Fruit fly (Drosophila melanogaster) whole organism, embryonic: ENCODE results near the gene Kmn1.

ENCODE experiments used
- ATbp ChIP-seq: fragments of 200-800 bp; sonication (Bioruptor generic); optimal IDR thresholded peaks from 2 replicates; lab custom pipeline; 2017; ENCODE audit warnings: missing biosample characterization, mild to moderate bottlenecking, missing genetic modification characterization, missing genetic modification reagents
- Abd-B ChIP-seq: fragments of 200-800 bp; sonication (Bioruptor generic); optimal IDR thresholded peaks from 2 replicates; lab custom pipeline; 2018; ENCODE audit warnings: missing biosample characterization, mild to moderate bottlenecking, missing genetic modification characterization, moderate library complexity
- Asciz ChIP-seq: fragments of 200-800 bp; sonication (Bioruptor generic); optimal IDR thresholded peaks from 2 replicates; lab custom pipeline; 2017; ENCODE audit warnings: missing biosample characterization, mild to moderate bottlenecking, missing genetic modification characterization, missing genetic modification reagents
- CG10267 ChIP-seq: fragments of 200-800 bp; sonication (Bioruptor generic); optimal IDR thresholded peaks from 2 replicates; lab custom pipeline; 2018; ENCODE audit warnings: missing biosample characterization, mild to moderate bottlenecking, missing genetic modification characterization, moderate library complexity
- CG10274 ChIP-seq: fragments of 200-800 bp; sonication (Bioruptor generic); optimal IDR thresholded peaks from 3 replicates; lab custom pipeline; 2017; ENCODE audit warnings: missing biosample characterization, mild to moderate bottlenecking, missing genetic modification characterization
- CG12155 ChIP-seq: fragments of 200-800 bp; sonication (Bioruptor generic); optimal IDR thresholded peaks from 3 replicates; lab custom pipeline; 2016; ENCODE audit warnings: missing biosample characterization, missing genetic modification characterization
- CG12942 ChIP-seq: fragments of 200-800 bp; sonication (Bioruptor generic); optimal IDR thresholded peaks from 3 replicates; lab custom pipeline; 2016; ENCODE audit warnings: missing biosample characterization, missing genetic modification characterization
- CG14014 ChIP-seq: fragments of 200-800 bp; sonication (Bioruptor generic); IDR thresholded peaks from 2 replicates; pipeline ENCODE4 v1.3.6; 2022; ENCODE audit warnings: missing biosample characterization, missing genetic modification characterization
- CG14860 ChIP-seq: fragments of 200-800 bp; sonication (Bioruptor generic); IDR thresholded peaks from 3 replicates; pipeline ENCODE4 v1.3.6; 2022; ENCODE audit warnings: missing biosample characterization, missing genetic modification characterization; ENCODE audit not compliant: partially characterized antibody
- CG15011 ChIP-seq: fragments of 200-800 bp; sonication (Bioruptor generic); optimal IDR thresholded peaks from 3 replicates; lab custom pipeline; 2018; ENCODE audit warnings: missing biosample characterization, mild to moderate bottlenecking, missing genetic modification characterization
- CG1529 ChIP-seq: fragments of 200-800 bp; sonication (Bioruptor generic); optimal IDR thresholded peaks from 3 replicates; lab custom pipeline; 2018; ENCODE audit warnings: missing biosample characterization, missing genetic modification characterization
- CG16815 ChIP-seq: fragments of 200-800 bp; sonication (Bioruptor generic); optimal IDR thresholded peaks from 3 replicates; lab custom pipeline; 2017; ENCODE audit warnings: missing biosample characterization, mild to moderate bottlenecking, missing genetic modification characterization
- CG17328 ChIP-seq: fragments of 200-800 bp; sonication (Bioruptor generic); IDR thresholded peaks from 2 replicates; pipeline ENCODE4 v1.3.6; 2022; ENCODE audit warnings: missing biosample characterization, missing genetic modification characterization
- CG17361 ChIP-seq: fragments of 200-800 bp; sonication (Bioruptor generic); IDR thresholded peaks from 3 replicates; pipeline ENCODE4 v1.3.6; 2022; ENCODE audit warnings: missing biosample characterization, missing genetic modification characterization
- CG17802 ChIP-seq: fragments of 200-800 bp; sonication (Bioruptor generic); optimal IDR thresholded peaks from 2 replicates; lab custom pipeline; 2018; ENCODE audit warnings: missing biosample characterization, mild to moderate bottlenecking, missing genetic modification characterization, moderate library complexity
- CG2678 ChIP-seq: fragments of 200-800 bp; sonication (Bioruptor generic); optimal IDR thresholded peaks from 3 replicates; lab custom pipeline; 2019; ENCODE audit warnings: missing biosample characterization, mild to moderate bottlenecking, missing genetic modification characterization, moderate library complexity
- CG7987 ChIP-seq: fragments of 200-800 bp; sonication (Bioruptor generic); optimal IDR thresholded peaks from 2 replicates; lab custom pipeline; 2018; ENCODE audit warnings: missing biosample characterization, mild to moderate bottlenecking, missing genetic modification characterization, moderate library complexity
- CG8388 ChIP-seq: fragments of 200-800 bp; sonication (Bioruptor generic); optimal IDR thresholded peaks from 2 replicates; lab custom pipeline; 2019; ENCODE audit warnings: missing biosample characterization, mild to moderate bottlenecking, missing genetic modification characterization, moderate library complexity
- Camta ChIP-seq: fragments of 200-800 bp; sonication (Bioruptor generic); optimal IDR thresholded peaks from 2 replicates; lab custom pipeline; 2016; ENCODE audit warnings: missing biosample characterization, missing genetic modification characterization
- E2f1 ChIP-seq: fragments of 200-800 bp; sonication (Bioruptor generic); IDR thresholded peaks from 2 replicates; pipeline ENCODE4 v1.3.6; 2022; ENCODE audit warnings: missing biosample characterization, missing genetic modification characterization
- Hr3 ChIP-seq: fragments of 200-800 bp; sonication (Bioruptor generic); optimal IDR thresholded peaks from 3 replicates; lab custom pipeline; 2016; ENCODE audit warnings: missing biosample characterization, missing genetic modification characterization
- Jarid2 ChIP-seq: fragments of 200-800 bp; sonication (Bioruptor generic); optimal IDR thresholded peaks from 3 replicates; lab custom pipeline; 2017; ENCODE audit warnings: mild to moderate bottlenecking, missing biosample characterization, missing genetic modification reagents, missing genetic modification characterization
- MTF-1 ChIP-seq: fragments of 200-800 bp; sonication (Bioruptor generic); optimal IDR thresholded peaks from 2 replicates; lab custom pipeline; 2018; ENCODE audit warnings: missing biosample characterization, mild to moderate bottlenecking, missing genetic modification characterization, borderline replicate concordance
- Mad ChIP-seq: fragments of 200-800 bp; sonication (Bioruptor generic); optimal IDR thresholded peaks from 2 replicates; lab custom pipeline; 2016; ENCODE audit warnings: missing biosample characterization, missing genetic modification characterization
- Poxn ChIP-seq: fragments of 200-800 bp; sonication (Bioruptor generic); IDR thresholded peaks from 2 replicates; pipeline ENCODE4 v1.3.6; 2022; ENCODE audit warnings: missing biosample characterization, missing genetic modification characterization
- Rfx ChIP-seq: fragments of 200-800 bp; sonication (Bioruptor generic); IDR thresholded peaks from 2 replicates; pipeline ENCODE4 v1.3.6; 2022; ENCODE audit warnings: missing biosample characterization, missing genetic modification characterization
- Trl ChIP-seq, 3 experiments: fragments of >200 bp in 2 of 3; fragments of 200-800 bp in 1 of 3; sonication (Bioruptor generic) in 1 of 3; optimal IDR thresholded peaks; 2 replicates in 1 of 3; 3 replicates in 2 of 3; lab custom pipeline; 2016 to 2017; ENCODE audit warnings: missing biosample characterization in 1 of 3, missing genetic modification characterization in 1 of 3
- Xbp1 ChIP-seq: fragments of 200-800 bp; sonication (Bioruptor generic); optimal IDR thresholded peaks from 3 replicates; lab custom pipeline; 2016; ENCODE audit warnings: missing biosample characterization, mild to moderate bottlenecking, missing genetic modification characterization
- amos ChIP-seq: fragments of 200-800 bp; sonication (Bioruptor generic); IDR thresholded peaks from 2 replicates; pipeline ENCODE4 v1.3.6; 2022; ENCODE audit warnings: missing biosample characterization, missing genetic modification characterization; ENCODE audit not compliant: partially characterized antibody
- aop ChIP-seq: fragments of 200-800 bp; sonication (Bioruptor generic); IDR thresholded peaks from 2 replicates; pipeline ENCODE4 v1.3.6; 2022; ENCODE audit warnings: missing biosample characterization, missing genetic modification characterization
- ara ChIP-seq: fragments of 200-800 bp; sonication (Bioruptor generic); IDR thresholded peaks from 2 replicates; pipeline ENCODE4 v1.3.6; 2022; ENCODE audit warnings: missing biosample characterization, missing genetic modification characterization
- bowl ChIP-seq: fragments of 200-800 bp; sonication (Bioruptor generic); IDR thresholded peaks from 2 replicates; pipeline ENCODE4 v1.3.6; 2022; ENCODE audit warnings: missing biosample characterization, missing genetic modification characterization
- cad ChIP-seq: fragments of >200 bp; optimal IDR thresholded peaks from 2 replicates; lab custom pipeline; 2017; ENCODE audit warnings: missing biosample characterization, missing genetic modification characterization
- caup ChIP-seq: fragments of 200-800 bp; sonication (Bioruptor generic); optimal IDR thresholded peaks from 3 replicates; lab custom pipeline; 2017; ENCODE audit warnings: missing biosample characterization, mild to moderate bottlenecking, missing genetic modification characterization, moderate library complexity; ENCODE audit not compliant: severe bottlenecking
- crp ChIP-seq, 2 experiments: fragments of 200-800 bp; sonication (Bioruptor generic); optimal IDR thresholded peaks; 2 replicates in 1 of 2; 3 replicates in 1 of 2; lab custom pipeline; 2017; ENCODE audit warnings: missing biosample characterization in 2 of 2, missing genetic modification characterization in 2 of 2, mild to moderate bottlenecking in 1 of 2, moderate library complexity in 1 of 2
- dmrt99B ChIP-seq: fragments of 200-800 bp; sonication (Bioruptor generic); optimal IDR thresholded peaks from 2 replicates; lab custom pipeline; 2018; ENCODE audit warnings: missing biosample characterization, mild to moderate bottlenecking, missing genetic modification characterization, moderate library complexity
- ems ChIP-seq: fragments of 200-800 bp; sonication (Bioruptor generic); optimal IDR thresholded peaks from 3 replicates; lab custom pipeline; 2016; ENCODE audit warnings: missing biosample characterization, missing genetic modification characterization
- esg ChIP-seq: fragments of 200-800 bp; sonication (Bioruptor generic); conservative IDR thresholded peaks from 2 replicates; pipeline ENCODE4 v1.3.6; 2022; ENCODE audit warnings: missing biosample characterization, missing genetic modification characterization
- fd96Cb ChIP-seq: fragments of 200-800 bp; sonication (Bioruptor generic); optimal IDR thresholded peaks from 2 replicates; lab custom pipeline; 2018; ENCODE audit warnings: missing biosample characterization, mild to moderate bottlenecking, missing genetic modification characterization, moderate library complexity
- fru ChIP-seq: fragments of >200 bp; optimal IDR thresholded peaks from 2 replicates; lab custom pipeline; 2017
- kay ChIP-seq: fragments of 200-800 bp; sonication (Bioruptor generic); optimal IDR thresholded peaks from 2 replicates; lab custom pipeline; 2016; ENCODE audit warnings: missing biosample characterization, missing genetic modification characterization
- mam ChIP-seq: fragments of 200-800 bp; sonication (Bioruptor generic); optimal IDR thresholded peaks from 3 replicates; lab custom pipeline; 2016; ENCODE audit warnings: missing biosample characterization, missing genetic modification characterization
- nerfin-1 ChIP-seq: fragments of 200-800 bp; sonication (Bioruptor generic); optimal IDR thresholded peaks from 3 replicates; lab custom pipeline; 2019; ENCODE audit warnings: missing biosample characterization, mild to moderate bottlenecking, missing genetic modification characterization, moderate library complexity
- ro ChIP-seq: fragments of 200-800 bp; sonication (Bioruptor generic); IDR thresholded peaks from 2 replicates; pipeline ENCODE4 v1.3.6; 2022; ENCODE audit warnings: missing biosample characterization, missing genetic modification characterization
- shn ChIP-seq: fragments of 200-800 bp; sonication (Bioruptor generic); optimal IDR thresholded peaks from 3 replicates; lab custom pipeline; 2016; ENCODE audit warnings: missing biosample characterization, missing genetic modification characterization
- slp2 ChIP-seq: fragments of 200-800 bp; sonication (Bioruptor generic); optimal IDR thresholded peaks from 2 replicates; lab custom pipeline; 2016; ENCODE audit warnings: missing biosample characterization, missing genetic modification characterization
- stwl ChIP-seq: fragments of 200-800 bp; sonication (Bioruptor generic); optimal IDR thresholded peaks from 3 replicates; lab custom pipeline; 2018; ENCODE audit warnings: missing biosample characterization, mild to moderate bottlenecking, missing genetic modification characterization, moderate library complexity
- twi ChIP-seq: fragments of 200-800 bp; optimal IDR thresholded peaks from 2 replicates; lab custom pipeline; 2019; ENCODE audit warnings: missing biosample characterization, mild to moderate bottlenecking, missing genetic modification characterization, moderate library complexity
- zen2 ChIP-seq: fragments of 200-800 bp; sonication (Bioruptor generic); IDR thresholded peaks from 3 replicates; pipeline ENCODE4 v1.3.6; 2022; ENCODE audit warnings: missing biosample characterization, missing genetic modification characterization; ENCODE audit not compliant: partially characterized antibody

Kmn1 gene

dm6 chrX:11528026-11528702 lies 44.1 kb downstream of the Kmn1 start (continued):
- TF ChIP-seq Jarid2 (GFP tag; lab: Kevin White, UChicago): peak; percentile 10
- peak; percentile 37 for TF ChIP-seq ems (GFP tag; lab: Kevin White, UChicago)
- no peak for TF ChIP-seq CG14860 (GFP tag; lab: Robert Waterston, UW)
- TF ChIP-seq CG15011 (GFP tag; lab: Kevin White, UChicago): peak; percentile 39
- peak; percentile 82 for TF ChIP-seq Abd-B (GFP tag; lab: Kevin White, UChicago)
- peak; percentile 31 for TF ChIP-seq CG12942 (GFP tag; lab: Kevin White, UChicago)
- no peak for TF ChIP-seq Trl (optimal IDR thresholded peaks at IDR 0.05; lab: Kevin White, UChicago)
- peak; percentile 51 for TF ChIP-seq Trl (GFP tag; optimal IDR thresholded peaks at IDR 0.05; lab: Kevin White, UChicago)
- peak; percentile 51 for TF ChIP-seq CG17802 (tag; lab: Kevin White, UChicago)
- TF ChIP-seq bowl (GFP tag; lab: Robert Waterston, UW): 0 out of 2 replicates have a peak, but pooled peaks have one; percentile 12
- TF ChIP-seq kay (GFP tag; lab: Kevin White, UChicago): peak; percentile 61
- TF ChIP-seq ara (GFP tag; lab: Robert Waterston, UW): peak; percentile 90
- peak; percentile 58 for TF ChIP-seq E2f1 (GFP tag; lab: Robert Waterston, UW)
- TF ChIP-seq CG10274 (GFP tag; lab: Kevin White, UChicago): peak; percentile 19
- TF ChIP-seq aop: no peak
- TF ChIP-seq Hr3: peak; percentile 71
- peak; percentile 85 for TF ChIP-seq CG2678 (tag; lab: Kevin White, UChicago)
- no peak for TF ChIP-seq CG14014 (GFP tag; lab: Robert Waterston, UW)
- TF ChIP-seq Asciz (GFP tag; lab: Kevin White, UChicago): peak; percentile 74
- TF ChIP-seq CG1529: peak; percentile 87
- no peak for TF ChIP-seq slp2 (GFP tag; lab: Kevin White, UChicago)
- TF ChIP-seq CG7987 (GFP tag; lab: Kevin White, UChicago): peak; percentile 22
- peak; percentile 39 for TF ChIP-seq stwl
- TF ChIP-seq MTF-1 (GFP tag; lab: Kevin White, UChicago): peak; percentile 47
- TF ChIP-seq mam (GFP tag; lab: Kevin White, UChicago): peak; percentile 1
- TF ChIP-seq ATbp (GFP tag; lab: Kevin White, UChicago): peak; percentile 87
- TF ChIP-seq Rfx (GFP tag; lab: Robert Waterston, UW): no peak
- peak; percentile 42 for TF ChIP-seq Camta (GFP tag; lab: Kevin White, UChicago)
- TF ChIP-seq fd96Cb (tag; lab: Kevin White, UChicago): peak; percentile 85
- no peak for TF ChIP-seq Poxn (GFP tag; lab: Robert Waterston, UW)
- TF ChIP-seq crp (GFP tag; optimal IDR thresholded peaks at IDR 0.05; lab: Kevin White, UChicago): no peak
- peak; percentile 41; the same call in 1 of the 2 replicates for TF ChIP-seq ro
- peak; percentile 31 for TF ChIP-seq CG12155
- peak; percentile 88 for TF ChIP-seq CG17361
- peak; percentile 86 for TF ChIP-seq dmrt99B (tag; lab: Kevin White, UChicago)
- TF ChIP-seq CG8388: peak; percentile 81
- TF ChIP-seq CG10267 (tag; lab: Kevin White, UChicago): peak; percentile 82
- no peak for TF ChIP-seq fru (lab: Kevin White, UChicago)
- peak; percentile 76 for TF ChIP-seq CG16815 (GFP tag; lab: Kevin White, UChicago)
- TF ChIP-seq esg (GFP tag; lab: Robert Waterston, UW): peak; percentile 56
- TF ChIP-seq shn (GFP tag; lab: Kevin White, UChicago): no peak
- TF ChIP-seq Xbp1 (GFP tag; lab: Kevin White, UChicago): peak; percentile 71
- no peak for TF ChIP-seq amos (GFP tag; lab: Robert Waterston, UW)
- peak; percentile 12 for TF ChIP-seq caup (GFP tag; lab: Kevin White, UChicago)
- TF ChIP-seq nerfin-1: peak; percentile 82
- TF ChIP-seq Mad (GFP tag; lab: Kevin White, UChicago): peak; percentile 30
- no peak for TF ChIP-seq zen2 (GFP tag; lab: Robert Waterston, UW)
- TF ChIP-seq twi (tag; lab: Kevin White, UChicago): peak; percentile 85
- no peak for TF ChIP-seq cad
- peak; percentile 88 for TF ChIP-seq CG17328
